Fruit fly (Drosophila melanogaster): Measurements from ENCODE around the gene Alp13.

Gene Alp13

dm6 chr3R:10090906-10091305, 15.7 kb upstream of the Alp13 start:
- TF ChIP-seq EcR (GFP tag; optimal IDR thresholded peaks at IDR 0.05) (no peak), psq (optimal IDR thresholded peaks at IDR 0.05) (no peak)

dm6 chr3R:10089171-10089664, 14.0 kb upstream of the Alp13 start:
- no peak for TF ChIP-seq pan (optimal IDR thresholded peaks at IDR 0.05)
- TF ChIP-seq Dll (optimal IDR thresholded peaks at IDR 0.05), result peak; percentile 94
- TF ChIP-seq CG8478 (optimal IDR thresholded peaks at IDR 0.05), result peak; percentile 62
- no peak for TF ChIP-seq usp (GFP tag; optimal IDR thresholded peaks at IDR 0.05)
- no peak for TF ChIP-seq EcR (GFP tag; optimal IDR thresholded peaks at IDR 0.05)
- TF ChIP-seq psq (optimal IDR thresholded peaks at IDR 0.05), result no peak

- peak; percentile 37 for TF ChIP-seq Dll (optimal IDR thresholded peaks at IDR 0.05)
- TF ChIP-seq psq (optimal IDR thresholded peaks at IDR 0.05), result no peak
- no peak for TF ChIP-seq pan (optimal IDR thresholded peaks at IDR 0.05)
- peak; percentile 41 for TF ChIP-seq CG8478 (optimal IDR thresholded peaks at IDR 0.05)
- TF ChIP-seq EcR (GFP tag; optimal IDR thresholded peaks at IDR 0.05), result no peak
- no peak for TF ChIP-seq usp (GFP tag; optimal IDR thresholded peaks at IDR 0.05)
These were observed 12.2 kb upstream of the Alp13 start for dm6 chr3R:10087206-10087927.

dm6 chr3R:10086683-10087082, 11.5 kb upstream of the Alp13 start:
- TF ChIP-seq usp (GFP tag; optimal IDR thresholded peaks at IDR 0.05), result no peak
- no peak for TF ChIP-seq EcR (GFP tag; optimal IDR thresholded peaks at IDR 0.05)
- no peak for TF ChIP-seq pan (optimal IDR thresholded peaks at IDR 0.05)
- no peak for TF ChIP-seq psq (optimal IDR thresholded peaks at IDR 0.05)
- TF ChIP-seq CG8478 (optimal IDR thresholded peaks at IDR 0.05), result no peak
- no peak for TF ChIP-seq Dll (optimal IDR thresholded peaks at IDR 0.05)

dm6 chr3R:10086222-10086621, 11.0 kb upstream of the Alp13 start:
- TF ChIP-seq Dll (optimal IDR thresholded peaks at IDR 0.05) (no peak), CG8478 (optimal IDR thresholded peaks at IDR 0.05) (no peak), pan (optimal IDR thresholded peaks at IDR 0.05) (no peak), psq (optimal IDR thresholded peaks at IDR 0.05) (no peak), EcR (GFP tag; optimal IDR thresholded peaks at IDR 0.05) (no peak), usp (GFP tag; optimal IDR thresholded peaks at IDR 0.05) (no peak)

dm6 chr3R:10084914-10085313, 9.7 kb upstream of the Alp13 start:
- TF ChIP-seq usp (GFP tag; optimal IDR thresholded peaks at IDR 0.05), result no peak
- no peak for TF ChIP-seq EcR (GFP tag; optimal IDR thresholded peaks at IDR 0.05)
- TF ChIP-seq psq (optimal IDR thresholded peaks at IDR 0.05), result no peak
- TF ChIP-seq CG8478 (optimal IDR thresholded peaks at IDR 0.05), result no peak
- TF ChIP-seq pan (optimal IDR thresholded peaks at IDR 0.05), result no peak
- TF ChIP-seq Dll (optimal IDR thresholded peaks at IDR 0.05), result no peak

- TF ChIP-seq usp (GFP tag; optimal IDR thresholded peaks at IDR 0.05), result no peak
- TF ChIP-seq EcR (GFP tag; optimal IDR thresholded peaks at IDR 0.05), result no peak
- TF ChIP-seq pan (optimal IDR thresholded peaks at IDR 0.05), result no peak
- no peak for TF ChIP-seq Dll (optimal IDR thresholded peaks at IDR 0.05)
- TF ChIP-seq psq (optimal IDR thresholded peaks at IDR 0.05), result no peak
- TF ChIP-seq CG8478 (optimal IDR thresholded peaks at IDR 0.05), result no peak
These were observed 9.0 kb upstream of the Alp13 start for dm6 chr3R:10084179-10084647.

- TF ChIP-seq CG8478 (optimal IDR thresholded peaks at IDR 0.05) (no peak), EcR (GFP tag; optimal IDR thresholded peaks at IDR 0.05) (no peak), pan (optimal IDR thresholded peaks at IDR 0.05) (no peak), psq (optimal IDR thresholded peaks at IDR 0.05) (no peak), Dll (optimal IDR thresholded peaks at IDR 0.05) (no peak), usp (GFP tag; optimal IDR thresholded peaks at IDR 0.05) (no peak)
These were observed 7.9 kb upstream of the Alp13 start for dm6 chr3R:10083077-10083476.

- TF ChIP-seq usp (GFP tag; optimal IDR thresholded peaks at IDR 0.05) (no peak), psq (optimal IDR thresholded peaks at IDR 0.05) (no peak), EcR (GFP tag; optimal IDR thresholded peaks at IDR 0.05) (no peak), Dll (optimal IDR thresholded peaks at IDR 0.05) (no peak), CG8478 (optimal IDR thresholded peaks at IDR 0.05) (no peak), pan (optimal IDR thresholded peaks at IDR 0.05) (no peak)
These were observed 7.4 kb upstream of the Alp13 start for dm6 chr3R:10082549-10083075.

- no peak for TF ChIP-seq CG8478 (optimal IDR thresholded peaks at IDR 0.05)
- TF ChIP-seq psq (optimal IDR thresholded peaks at IDR 0.05), result no peak
- no peak for TF ChIP-seq EcR (GFP tag; optimal IDR thresholded peaks at IDR 0.05)
- no peak for TF ChIP-seq Dll (optimal IDR thresholded peaks at IDR 0.05)
These were observed 6.4 kb upstream of the Alp13 start for dm6 chr3R:10081469-10082111.

dm6 chr3R:10080699-10081098, 5.5 kb upstream of the Alp13 start:
- TF ChIP-seq pan (optimal IDR thresholded peaks at IDR 0.05), result no peak
- TF ChIP-seq psq (optimal IDR thresholded peaks at IDR 0.05), result no peak
- no peak for TF ChIP-seq Dll (optimal IDR thresholded peaks at IDR 0.05)
- no peak for TF ChIP-seq usp (GFP tag; optimal IDR thresholded peaks at IDR 0.05)
- no peak for TF ChIP-seq CG8478 (optimal IDR thresholded peaks at IDR 0.05)
- TF ChIP-seq EcR (GFP tag; optimal IDR thresholded peaks at IDR 0.05), result no peak

Data from whole organism.